Worm (Caenorhabditis elegans): ENCODE data around the gene F32A5.4.

DNA sequence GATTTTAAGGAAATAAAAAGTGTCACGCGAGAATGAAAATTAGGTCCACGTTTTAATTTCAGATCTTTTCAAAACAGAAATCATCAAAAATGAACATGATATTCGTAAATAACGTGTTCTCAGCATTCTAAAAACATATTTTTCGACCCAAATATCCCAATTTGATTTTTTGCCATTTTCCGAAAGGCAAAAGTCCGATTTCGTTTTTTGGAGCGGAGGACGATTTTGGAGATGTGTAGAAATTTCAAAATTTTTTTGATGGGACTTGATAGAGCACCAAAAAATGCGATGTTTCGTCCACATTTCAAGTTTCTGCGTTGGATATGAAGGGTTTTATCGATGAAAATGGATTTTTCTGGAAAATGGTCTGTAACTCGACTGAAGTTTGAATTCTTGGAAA lies 1.7 kb downstream of the F32A5.4 start:
- no peak for TF ChIP-seq nhr-41 (GFP tag; IDR thresholded peaks at IDR 0.05)
- TF ChIP-seq lin-38 (GFP tag; IDR thresholded peaks at IDR 0.05) = no peak
- no peak for TF ChIP-seq nhr-102 (tag; optimal IDR thresholded peaks at IDR 0.05)
